Fruit fly (Drosophila melanogaster) whole organism, embryonic: ENCODE results near the gene Rpn1.
A peak's percentile ranks its signal among the peaks of the same experiment; 100 is the strongest.

ENCODE experiments used
- B-H2 ChIP-seq: fragments of 200-800 bp; sonication (Bioruptor generic); optimal IDR thresholded peaks from 2 replicates; lab custom pipeline; 2018; ENCODE audit warnings: missing biosample characterization, mild to moderate bottlenecking, missing genetic modification characterization
- CG10147 ChIP-seq: fragments of 200-800 bp; sonication (Bioruptor generic); optimal IDR thresholded peaks from 2 replicates; lab custom pipeline; 2019; ENCODE audit warnings: missing biosample characterization, mild to moderate bottlenecking, missing genetic modification characterization, moderate library complexity
- CG10431 ChIP-seq: fragments of 200-800 bp; sonication (Bioruptor generic); optimal IDR thresholded peaks from 3 replicates; lab custom pipeline; 2018; ENCODE audit warnings: missing biosample characterization, mild to moderate bottlenecking, missing genetic modification characterization
- CG10462 ChIP-seq: fragments of 200-800 bp; sonication (Bioruptor generic); optimal IDR thresholded peaks from 2 replicates; lab custom pipeline; 2016; ENCODE audit warnings: missing biosample characterization, missing genetic modification characterization
- CG11456 ChIP-seq: fragments of 200-800 bp; sonication (Bioruptor generic); IDR thresholded peaks from 3 replicates; pipeline ENCODE4 v1.3.6; 2022; ENCODE audit warnings: missing biosample characterization, missing genetic modification characterization
- CG11504 ChIP-seq: fragments of 200-800 bp; sonication (Bioruptor generic); optimal IDR thresholded peaks from 3 replicates; lab custom pipeline; 2019; ENCODE audit warnings: missing biosample characterization, mild to moderate bottlenecking, missing genetic modification characterization, moderate library complexity
- CG11560 ChIP-seq: fragments of 200-800 bp; sonication (Bioruptor generic); IDR thresholded peaks from 3 replicates; pipeline ENCODE4 v1.3.6; 2022; ENCODE audit warnings: missing biosample characterization, missing genetic modification characterization
- CG15269 ChIP-seq: fragments of 200-800 bp; sonication (Bioruptor generic); optimal IDR thresholded peaks from 2 replicates; lab custom pipeline; 2018; ENCODE audit warnings: missing biosample characterization, mild to moderate bottlenecking, missing genetic modification characterization, moderate library complexity
- CG16779 ChIP-seq: fragments of 200-800 bp; sonication (Bioruptor generic); IDR thresholded peaks from 2 replicates; pipeline ENCODE4 v1.3.6; 2022; ENCODE audit warnings: missing biosample characterization, missing genetic modification characterization
- CG17328 ChIP-seq: fragments of 200-800 bp; sonication (Bioruptor generic); IDR thresholded peaks from 2 replicates; pipeline ENCODE4 v1.3.6; 2022; ENCODE audit warnings: missing biosample characterization, missing genetic modification characterization
- CG2712 ChIP-seq: fragments of 200-800 bp; optimal IDR thresholded peaks from 3 replicates; lab custom pipeline; 2019; ENCODE audit warnings: missing biosample characterization, mild to moderate bottlenecking, missing genetic modification characterization, moderate library complexity
- CG2875 ChIP-seq: fragments of 200-800 bp; sonication (Bioruptor generic); optimal IDR thresholded peaks from 2 replicates; lab custom pipeline; 2017; ENCODE audit warnings: missing biosample characterization, mild to moderate bottlenecking, missing genetic modification characterization, missing genetic modification reagents
- CG30431 ChIP-seq: fragments of 200-800 bp; sonication (Bioruptor generic); optimal IDR thresholded peaks from 2 replicates; lab custom pipeline; 2017; ENCODE audit warnings: missing biosample characterization, missing genetic modification characterization
- CG32532 ChIP-seq: fragments of 200-800 bp; sonication (Bioruptor generic); IDR thresholded peaks from 2 replicates; pipeline ENCODE4 v1.3.6; 2022; ENCODE audit warnings: missing biosample characterization, missing genetic modification characterization
- CG33557 ChIP-seq: fragments of 200-800 bp; sonication (Bioruptor generic); optimal IDR thresholded peaks from 2 replicates; lab custom pipeline; 2019; ENCODE audit warnings: missing biosample characterization, mild to moderate bottlenecking, missing genetic modification characterization, moderate library complexity
- CG4707 ChIP-seq: fragments of 200-800 bp; sonication (Bioruptor generic); optimal IDR thresholded peaks from 2 replicates; lab custom pipeline; 2018; ENCODE audit warnings: missing biosample characterization, mild to moderate bottlenecking, missing genetic modification characterization, moderate library complexity
- CG7745 ChIP-seq: fragments of 200-800 bp; sonication (Bioruptor generic); optimal IDR thresholded peaks from 2 replicates; lab custom pipeline; 2018; ENCODE audit warnings: missing biosample characterization, mild to moderate bottlenecking, missing genetic modification characterization, moderate library complexity
- CG7839 ChIP-seq: fragments of 200-800 bp; sonication (Bioruptor generic); optimal IDR thresholded peaks from 3 replicates; lab custom pipeline; 2018; ENCODE audit warnings: missing biosample characterization, mild to moderate bottlenecking, missing genetic modification characterization, moderate library complexity
- CG8388 ChIP-seq: fragments of 200-800 bp; sonication (Bioruptor generic); optimal IDR thresholded peaks from 2 replicates; lab custom pipeline; 2019; ENCODE audit warnings: missing biosample characterization, mild to moderate bottlenecking, missing genetic modification characterization, moderate library complexity
- CG9797 ChIP-seq: fragments of 200-800 bp; sonication (Bioruptor generic); optimal IDR thresholded peaks from 3 replicates; lab custom pipeline; 2018; ENCODE audit warnings: missing biosample characterization, mild to moderate bottlenecking, missing genetic modification characterization
- CG9817 ChIP-seq: fragments of 200-800 bp; sonication (Bioruptor generic); optimal IDR thresholded peaks from 2 replicates; lab custom pipeline; 2018; ENCODE audit warnings: missing biosample characterization, mild to moderate bottlenecking, missing genetic modification characterization, moderate library complexity
- CG9876 ChIP-seq: fragments of 200-800 bp; sonication (Bioruptor generic); optimal IDR thresholded peaks from 2 replicates; lab custom pipeline; 2016; ENCODE audit warnings: missing biosample characterization, missing genetic modification characterization
- CHES-1-like ChIP-seq: fragments of 200-800 bp; sonication (Bioruptor generic); optimal IDR thresholded peaks from 2 replicates; lab custom pipeline; 2016; ENCODE audit warnings: missing biosample characterization, missing genetic modification characterization
- CkIIα-i1 ChIP-seq: fragments of 200-800 bp; sonication (Bioruptor generic); IDR thresholded peaks from 2 replicates; pipeline ENCODE4 v1.3.6; 2022; ENCODE audit warnings: missing biosample characterization, missing genetic modification characterization
- D ChIP-seq, 2 experiments: fragments of 200-800 bp in 1 of 2; fragments of >200 bp in 1 of 2; sonication (Bioruptor generic) in 1 of 2; optimal IDR thresholded peaks; 2 replicates in 1 of 2; 3 replicates in 1 of 2; lab custom pipeline; 2017; ENCODE audit warnings: mild to moderate bottlenecking in 1 of 2, missing biosample characterization in 1 of 2, missing genetic modification characterization in 1 of 2, missing genetic modification reagents in 1 of 2
- Fer1 ChIP-seq: fragments of 200-800 bp; sonication (Bioruptor generic); optimal IDR thresholded peaks from 2 replicates; lab custom pipeline; 2017; ENCODE audit warnings: missing biosample characterization, mild to moderate bottlenecking, missing genetic modification characterization
- Hr78 ChIP-seq, 2 experiments: fragments of 200-800 bp in 1 of 2; fragments of >200 bp in 1 of 2; sonication (Bioruptor generic) in 1 of 2; optimal IDR thresholded peaks; 2 replicates each; lab custom pipeline; 2017 to 2019; ENCODE audit warnings: missing biosample characterization in 2 of 2, missing genetic modification characterization in 2 of 2, mild to moderate bottlenecking in 1 of 2, moderate library complexity in 1 of 2
- Lim3 ChIP-seq: fragments of 200-800 bp; sonication (Bioruptor generic); IDR thresholded peaks from 2 replicates; pipeline ENCODE4 v1.3.6; 2022; ENCODE audit warnings: missing biosample characterization, missing genetic modification characterization
- MESR4 ChIP-seq: fragments of 200-800 bp; sonication (Bioruptor generic); optimal IDR thresholded peaks from 2 replicates; lab custom pipeline; 2018; ENCODE audit warnings: missing biosample characterization, mild to moderate bottlenecking, missing genetic modification characterization, moderate library complexity
- Mad ChIP-seq: fragments of 200-800 bp; sonication (Bioruptor generic); optimal IDR thresholded peaks from 2 replicates; lab custom pipeline; 2016; ENCODE audit warnings: missing biosample characterization, missing genetic modification characterization
- Meics ChIP-seq: fragments of 200-800 bp; sonication (Bioruptor generic); optimal IDR thresholded peaks from 2 replicates; lab custom pipeline; 2017; ENCODE audit warnings: missing biosample characterization, mild to moderate bottlenecking, missing genetic modification characterization
- Scr ChIP-seq: fragments of 200-800 bp; sonication (Bioruptor generic); IDR thresholded peaks from 2 replicates; pipeline ENCODE4 v1.3.6; 2022; ENCODE audit warnings: missing biosample characterization, missing genetic modification characterization; ENCODE audit not compliant: partially characterized antibody
- Six4 ChIP-seq: fragments of 200-800 bp; sonication (Bioruptor generic); optimal IDR thresholded peaks from 2 replicates; lab custom pipeline; 2016; ENCODE audit warnings: missing biosample characterization, missing genetic modification characterization
- az2 ChIP-seq: fragments of 200-800 bp; sonication (Bioruptor generic); optimal IDR thresholded peaks from 3 replicates; lab custom pipeline; 2016; ENCODE audit warnings: missing biosample characterization, missing genetic modification characterization
- caup ChIP-seq: fragments of 200-800 bp; sonication (Bioruptor generic); optimal IDR thresholded peaks from 3 replicates; lab custom pipeline; 2017; ENCODE audit warnings: missing biosample characterization, mild to moderate bottlenecking, missing genetic modification characterization, moderate library complexity; ENCODE audit not compliant: severe bottlenecking
- crol ChIP-seq: fragments of 200-800 bp; sonication (Bioruptor generic); IDR thresholded peaks from 2 replicates; pipeline ENCODE4 v1.3.6; 2022; ENCODE audit warnings: missing biosample characterization, missing genetic modification characterization
- ems ChIP-seq: fragments of 200-800 bp; sonication (Bioruptor generic); optimal IDR thresholded peaks from 3 replicates; lab custom pipeline; 2016; ENCODE audit warnings: missing biosample characterization, missing genetic modification characterization
- eve ChIP-seq, 2 experiments: fragments of >200 bp; optimal IDR thresholded peaks; 2 replicates each; lab custom pipeline; 2017; ENCODE audit warnings: missing biosample characterization in 2 of 2, missing genetic modification characterization in 2 of 2
- exex ChIP-seq: fragments of 200-800 bp; sonication (Bioruptor generic); optimal IDR thresholded peaks from 4 replicates; lab custom pipeline; 2018; ENCODE audit warnings: missing biosample characterization, mild to moderate bottlenecking, missing genetic modification characterization, moderate library complexity
- gcm2 ChIP-seq: fragments of 200-800 bp; sonication (Bioruptor generic); optimal IDR thresholded peaks from 2 replicates; lab custom pipeline; 2016; ENCODE audit warnings: missing biosample characterization, missing genetic modification characterization
- gfzf ChIP-seq: fragments of 200-800 bp; sonication (Bioruptor generic); optimal IDR thresholded peaks from 2 replicates; lab custom pipeline; 2016; ENCODE audit warnings: missing biosample characterization, mild to moderate bottlenecking, missing genetic modification characterization, moderate library complexity
- jing ChIP-seq: fragments of 200-800 bp; sonication (Bioruptor generic); optimal IDR thresholded peaks from 2 replicates; lab custom pipeline; 2018; ENCODE audit warnings: missing biosample characterization, mild to moderate bottlenecking, missing genetic modification characterization
- knrl ChIP-seq: fragments of 200-800 bp; sonication (Bioruptor generic); IDR thresholded peaks from 3 replicates; pipeline ENCODE4 v1.3.6; 2022; ENCODE audit warnings: missing biosample characterization, missing genetic modification characterization; ENCODE audit not compliant: partially characterized antibody
- lola ChIP-seq, 3 experiments: fragments of >200 bp in 2 of 3; fragments of 200-800 bp in 1 of 3; sonication (Bioruptor generic) in 1 of 3; optimal IDR thresholded peaks; 2 replicates each; lab custom pipeline; 2017 to 2019; ENCODE audit warnings: missing biosample characterization in 3 of 3, missing genetic modification characterization in 3 of 3, mild to moderate bottlenecking in 1 of 3, moderate library complexity in 1 of 3
- pho ChIP-seq: fragments of 200-800 bp; sonication (Bioruptor generic); optimal IDR thresholded peaks from 2 replicates; lab custom pipeline; 2016; ENCODE audit warnings: missing biosample characterization, missing genetic modification characterization
- pita ChIP-seq: fragments of 200-800 bp; sonication (Bioruptor generic); optimal IDR thresholded peaks from 2 replicates; lab custom pipeline; 2017; ENCODE audit warnings: missing biosample characterization, mild to moderate bottlenecking, missing genetic modification characterization
- tll ChIP-seq, 2 experiments: fragments of 200-800 bp in 1 of 2; fragments of >200 bp in 1 of 2; sonication (Bioruptor generic) in 1 of 2; optimal IDR thresholded peaks; 2 replicates each; lab custom pipeline; 2017 to 2019; ENCODE audit warnings: missing biosample characterization in 2 of 2, missing genetic modification characterization in 2 of 2, mild to moderate bottlenecking in 1 of 2, moderate library complexity in 1 of 2
- toy ChIP-seq: fragments of 200-800 bp; sonication (Bioruptor generic); IDR thresholded peaks from 2 replicates; pipeline ENCODE4 v1.3.6; 2022; ENCODE audit warnings: missing biosample characterization, missing genetic modification characterization
- tx ChIP-seq: fragments of 200-800 bp; sonication (Bioruptor generic); optimal IDR thresholded peaks from 2 replicates; lab custom pipeline; 2016; ENCODE audit warnings: missing biosample characterization, missing genetic modification characterization
- wdn ChIP-seq: fragments of 200-800 bp; sonication (Bioruptor generic); IDR thresholded peaks from 2 replicates; pipeline ENCODE4 v1.3.6; 2022; ENCODE audit warnings: missing biosample characterization, missing genetic modification characterization

Gene Rpn1

DNA sequence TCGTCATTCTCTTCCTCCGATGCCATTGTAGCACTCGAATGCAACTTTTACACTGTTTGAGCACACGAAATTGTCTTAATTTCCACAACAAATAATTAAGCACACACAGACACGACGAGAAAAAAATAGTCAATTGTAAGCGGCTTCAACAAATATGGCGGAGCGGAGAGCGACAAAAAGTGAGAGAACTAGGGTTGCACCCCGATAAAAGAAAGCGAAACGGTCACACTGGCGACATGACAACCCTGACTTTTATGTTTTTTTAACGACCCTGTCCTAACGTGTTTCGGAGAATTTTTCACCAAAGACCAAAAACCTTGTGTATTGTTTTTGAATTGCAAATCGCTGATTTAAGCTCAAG is 4.8 kb upstream of the Rpn1 start, which contains the start of the genes Mi-2 and Prp3 (continued):
- TF ChIP-seq CG16779 (GFP tag; lab: Robert Waterston, UW) (no peak), CG10147 (GFP tag; lab: Kevin White, UChicago) (no peak), gcm2 (GFP tag; lab: Kevin White, UChicago) (no peak), CG2712 (tag; lab: Kevin White, UChicago) (peak; percentile 36), caup (GFP tag; lab: Kevin White, UChicago) (peak; percentile 40), CHES-1-like (GFP tag; lab: Kevin White, UChicago) (peak; percentile 61), CG17328 (GFP tag; lab: Robert Waterston, UW) (no peak), D (optimal IDR thresholded peaks at IDR 0.05; lab: Kevin White, UChicago) (no peak), D (GFP tag; optimal IDR thresholded peaks at IDR 0.05; lab: Kevin White, UChicago) (no peak), CG7839 (tag; lab: Kevin White, UChicago) (no peak), CG15269 (tag; lab: Kevin White, UChicago) (no peak), Hr78 (GFP tag; optimal IDR thresholded peaks at IDR 0.05; lab: Kevin White, UChicago) (no peak), Fer1 (GFP tag; lab: Kevin White, UChicago) (peak; percentile 38), jing (GFP tag; lab: Kevin White, UChicago) (no peak), CG11456 (GFP tag; lab: Robert Waterston, UW) (no peak), Six4 (GFP tag; lab: Kevin White, UChicago) (no peak), az2 (GFP tag; lab: Kevin White, UChicago) (no peak), CG9817 (tag; lab: Kevin White, UChicago) (no peak), eve (GFP tag; optimal IDR thresholded peaks at IDR 0.05; lab: Kevin White, UChicago) (no peak), Mad (peak; percentile 32), CG11504 (tag; lab: Kevin White, UChicago) (no peak), CG32532 (GFP tag; lab: Robert Waterston, UW) (no peak), exex (tag; lab: Kevin White, UChicago) (no peak), CG30431 (GFP tag; lab: Kevin White, UChicago) (no peak), CG4707 (no peak), CG9876 (GFP tag; lab: Kevin White, UChicago) (no peak), wdn (no peak), CG11560 (tag; lab: Robert Waterston, UW) (no peak), MESR4 (GFP tag; lab: Kevin White, UChicago) (peak; percentile 81), B-H2 (GFP tag; lab: Kevin White, UChicago) (peak; percentile 57), CG2875 (GFP tag; lab: Kevin White, UChicago) (no peak), gfzf (peak; percentile 73), tx (GFP tag; lab: Kevin White, UChicago) (no peak), CG10431 (GFP tag; lab: Kevin White, UChicago) (no peak), CG9797 (peak; percentile 86), Scr (GFP tag; lab: Robert Waterston, UW) (peak; percentile 14; the same call in 1 of the 2 replicates), Meics (GFP tag; lab: Kevin White, UChicago) (no peak), lola (GFP tag; optimal IDR thresholded peaks at IDR 0.05; lab: Kevin White, UChicago) (no peak), pho (no peak), CG33557 (peak; percentile 20), knrl (peak; percentile 19; the same call in 1 of the 3 replicates), pita (GFP tag; lab: Kevin White, UChicago) (no peak), toy (GFP tag; lab: Robert Waterston, UW) (no peak), tll (GFP tag; optimal IDR thresholded peaks at IDR 0.05; lab: Kevin White, UChicago) (peak in 1 of 2 experiments; percentile 11), CG7745 (tag; lab: Kevin White, UChicago) (peak; percentile 57), CkIIα-i1 (GFP tag; lab: Robert Waterston, UW) (no peak), CG10462 (GFP tag; lab: Kevin White, UChicago) (no peak), ems (no peak), Lim3 (no peak), CG8388 (GFP tag; lab: Kevin White, UChicago) (no peak), crol (GFP tag; lab: Robert Waterston, UW) (no peak)
